Fruit fly (Drosophila melanogaster): ENCODE results near the gene Kcmf1.

Gene Kcmf1

DNA sequence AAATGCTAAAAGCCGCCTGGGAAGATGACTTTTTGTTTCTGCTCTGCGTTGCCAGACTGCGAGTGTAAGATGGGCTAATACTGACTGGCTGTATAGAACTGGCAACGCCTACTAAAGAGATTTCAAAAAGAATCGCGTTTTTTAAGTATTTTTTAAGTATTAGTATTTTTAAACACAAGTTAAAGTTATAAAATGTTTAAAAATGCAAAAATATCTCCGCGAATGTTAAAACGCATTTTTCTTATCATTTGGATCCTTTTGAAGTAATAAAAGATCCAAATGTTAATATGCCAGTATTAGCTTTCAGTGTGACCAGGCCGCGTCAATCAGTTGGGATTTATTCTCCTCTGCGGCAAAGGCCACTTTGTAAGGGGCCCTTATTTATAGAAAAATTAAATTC is 8.6 kb downstream of the Kcmf1 start, which contains the start of the genes Prosbeta3 and Iru (continued):
- TF ChIP-seq Ets97D (GFP tag; optimal IDR thresholded peaks at IDR 0.05), result peak; percentile 45
- TF ChIP-seq CG11723 (GFP tag; optimal IDR thresholded peaks at IDR 0.05), result no peak
- TF ChIP-seq phol (tag; optimal IDR thresholded peaks at IDR 0.05), result peak; percentile 56
- no peak for TF ChIP-seq unpg (GFP tag; optimal IDR thresholded peaks at IDR 0.05)
- no peak for TF ChIP-seq CG4360 (GFP tag; IDR thresholded peaks at IDR 0.05)
- TF ChIP-seq Opbp (GFP tag; IDR thresholded peaks at IDR 0.05; ENCODE audit: partially characterized antibody), result no peak
- no peak for TF ChIP-seq CG7963 (GFP tag; IDR thresholded peaks at IDR 0.05; ENCODE audit: partially characterized antibody)
- no peak for TF ChIP-seq CG31441 (GFP tag; IDR thresholded peaks at IDR 0.05)
- TF ChIP-seq CG6813 (GFP tag; optimal IDR thresholded peaks at IDR 0.05), result no peak
- no peak for TF ChIP-seq NK7.1 (GFP tag; optimal IDR thresholded peaks at IDR 0.05)
- no peak for TF ChIP-seq CG8765 (GFP tag; IDR thresholded peaks at IDR 0.05)
- TF ChIP-seq kay (GFP tag; optimal IDR thresholded peaks at IDR 0.05), result peak; percentile 10
- TF ChIP-seq NfI (GFP tag; optimal IDR thresholded peaks at IDR 0.05), result no peak
- TF ChIP-seq CG13287 (GFP tag; IDR thresholded peaks at IDR 0.05; ENCODE audit: partially characterized antibody), result no peak
- no peak for TF ChIP-seq Nf-YA (GFP tag; IDR thresholded peaks at IDR 0.05)
- TF ChIP-seq CG3838 (GFP tag; optimal IDR thresholded peaks at IDR 0.05), result no peak
- TF ChIP-seq aop (GFP tag; IDR thresholded peaks at IDR 0.05), result no peak
- no peak for TF ChIP-seq pan (optimal IDR thresholded peaks at IDR 0.05)
- no peak for TF ChIP-seq pan (GFP tag; optimal IDR thresholded peaks at IDR 0.05 in 1 of 2, IDR thresholded peaks at IDR 0.05 in 1 of 2)
- peak; percentile 12 for TF ChIP-seq CG12391 (tag; optimal IDR thresholded peaks at IDR 0.05)
- no peak for TF ChIP-seq CG31365 (tag; optimal IDR thresholded peaks at IDR 0.05)
- TF ChIP-seq E2f1 (GFP tag; IDR thresholded peaks at IDR 0.05), result no peak
- no peak for TF ChIP-seq Xbp1 (GFP tag; optimal IDR thresholded peaks at IDR 0.05)
- no peak for TF ChIP-seq ara (GFP tag; IDR thresholded peaks at IDR 0.05)
- TF ChIP-seq CG8924 (tag; optimal IDR thresholded peaks at IDR 0.05), result no peak
- no peak for TF ChIP-seq CG6765 (GFP tag; optimal IDR thresholded peaks at IDR 0.05)
- TF ChIP-seq CG1233 (GFP tag; optimal IDR thresholded peaks at IDR 0.05), result no peak
- no peak for TF ChIP-seq cato (GFP tag; optimal IDR thresholded peaks at IDR 0.05; ENCODE audit: borderline replicate concordance)
- no peak for TF ChIP-seq CG2678 (tag; optimal IDR thresholded peaks at IDR 0.05)
- TF ChIP-seq tna (GFP tag; IDR thresholded peaks at IDR 0.05; ENCODE audit: partially characterized antibody), result no peak
- no peak for TF ChIP-seq Max (GFP tag; optimal IDR thresholded peaks at IDR 0.05)
- TF ChIP-seq Nf-YC (tag; optimal IDR thresholded peaks at IDR 0.05), result peak; percentile 13
- TF ChIP-seq crp (GFP tag; optimal IDR thresholded peaks at IDR 0.05), result peak in 1 of 2 experiments; percentile 34
- TF ChIP-seq CG10431 (GFP tag; optimal IDR thresholded peaks at IDR 0.05), result no peak
- TF ChIP-seq CG6272 (GFP tag; IDR thresholded peaks at IDR 0.05), result no peak
- no peak for TF ChIP-seq CG16813 (GFP tag; IDR thresholded peaks at IDR 0.05; ENCODE audit: partially characterized antibody)
- no peak for TF ChIP-seq CG15269 (tag; optimal IDR thresholded peaks at IDR 0.05)
- no peak for TF ChIP-seq Hmr (GFP tag; optimal IDR thresholded peaks at IDR 0.05)
- TF ChIP-seq Mrtf (GFP tag; IDR thresholded peaks at IDR 0.05), result no peak

DNA sequence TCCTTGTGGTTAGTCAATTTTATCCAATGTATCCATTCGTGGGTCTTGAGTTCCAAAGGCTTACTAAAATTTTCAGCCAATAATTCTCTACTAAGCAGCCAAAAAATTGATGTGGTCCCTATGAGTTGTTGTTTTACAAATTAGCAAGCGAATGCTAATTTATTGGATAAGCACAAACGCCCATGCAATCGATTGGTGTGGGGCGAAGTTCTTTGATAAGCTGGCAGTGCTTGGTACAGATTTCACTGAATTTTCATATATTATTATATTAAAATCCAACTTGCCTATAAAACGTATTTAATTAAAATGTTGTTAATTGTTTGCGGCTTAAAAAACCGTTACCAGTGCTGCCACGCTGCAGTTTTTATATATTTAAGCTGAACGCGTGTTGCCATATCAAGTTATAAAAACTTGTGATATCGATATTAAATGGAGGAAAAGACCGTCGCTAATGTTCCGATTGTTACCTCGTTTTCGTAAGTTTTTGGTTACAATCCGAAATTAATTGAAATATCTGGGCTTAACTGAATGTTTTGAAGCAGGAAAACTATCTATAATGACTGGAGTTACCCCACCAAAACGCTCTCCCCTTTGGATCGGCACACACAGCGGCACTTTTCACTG is 11.0 kb downstream of the Kcmf1 start, which contains the start of the genes CG31100 and CG11980:
CG31100 (minus strand) TSS at position 51 of the 624 bp plus-strand sequence.
CG11980 (plus strand) TSS at position 418 of the 624 bp plus-strand sequence.
- TF ChIP-seq tup (GFP tag; optimal IDR thresholded peaks at IDR 0.05) (no peak), CG11398 (GFP tag; optimal IDR thresholded peaks at IDR 0.05) (no peak), Asciz (GFP tag; optimal IDR thresholded peaks at IDR 0.05) (no peak), CG10366 (GFP tag; IDR thresholded peaks at IDR 0.05) (no peak), vnd (GFP tag; IDR thresholded peaks at IDR 0.05; ENCODE audit: partially characterized antibody) (peak; percentile 42; the same call in 1 of the 3 replicates), CG6791 (GFP tag; IDR thresholded peaks at IDR 0.05; ENCODE audit: partially characterized antibody) (peak; percentile 72; the same call in 2 of the 3 replicates), CG12744 (GFP tag; optimal IDR thresholded peaks at IDR 0.05) (no peak), tna (GFP tag; IDR thresholded peaks at IDR 0.05; ENCODE audit: partially characterized antibody) (0 out of 2 replicates have a peak, but pooled peaks have one; percentile 40), seq (GFP tag; IDR thresholded peaks at IDR 0.05) (no peak), hbn (GFP tag; IDR thresholded peaks at IDR 0.05; ENCODE audit: partially characterized antibody) (peak; percentile 73), CG11085 (GFP tag; IDR thresholded peaks at IDR 0.05) (no peak), gcm2 (GFP tag; optimal IDR thresholded peaks at IDR 0.05) (no peak), CG2120 (GFP tag; optimal IDR thresholded peaks at IDR 0.05) (no peak)
